Worm (Caenorhabditis elegans): ENCODE data around the gene C46G7.1.

The C46G7.1 gene

ce11 chrIV:6054833-6055232 is 37.0 kb downstream of the C46G7.1 start:
- TF ChIP-seq ces-1 (GFP tag; optimal IDR thresholded peaks at IDR 0.05) (peak; percentile 20), fkh-10 (GFP tag; optimal IDR thresholded peaks at IDR 0.05) (peak; percentile 83), lin-14 (GFP tag; optimal IDR thresholded peaks at IDR 0.05) (peak; percentile 51), unc-30 (tag; optimal IDR thresholded peaks at IDR 0.05) (no peak), isw-1 (GFP tag; IDR thresholded peaks at IDR 0.05) (no peak)

DNA sequence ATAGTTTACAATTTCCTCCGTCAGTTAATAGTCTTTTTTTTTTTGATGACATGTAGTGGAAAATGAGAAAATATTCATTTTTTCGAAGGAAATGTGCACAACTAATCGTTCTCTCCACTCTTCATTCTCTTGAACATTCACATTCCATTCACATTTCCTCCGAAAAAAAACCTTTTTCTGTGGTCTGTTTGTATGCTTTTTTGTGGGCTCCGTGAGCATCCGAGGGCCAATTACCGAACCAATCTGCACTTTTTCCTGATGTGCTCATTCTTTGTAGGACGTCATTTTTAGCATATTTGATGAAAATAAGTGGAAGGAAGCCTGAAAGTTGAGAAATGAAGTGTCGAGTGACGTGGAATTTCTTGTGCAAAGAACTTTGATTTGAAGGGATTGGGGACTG is 41.9 kb downstream of the C46G7.1 start:
- TF ChIP-seq lin-13 (GFP tag; optimal IDR thresholded peaks at IDR 0.05) (no peak), nhr-77 (tag; optimal IDR thresholded peaks at IDR 0.05) (no peak), C34B4.2 (tag; optimal IDR thresholded peaks at IDR 0.05) (no peak), skn-1 (tag; optimal IDR thresholded peaks at IDR 0.05) (no peak), ceh-8 (GFP tag; optimal IDR thresholded peaks at IDR 0.05) (no peak), rnt-1 (tag; optimal IDR thresholded peaks at IDR 0.05) (no peak)

DNA sequence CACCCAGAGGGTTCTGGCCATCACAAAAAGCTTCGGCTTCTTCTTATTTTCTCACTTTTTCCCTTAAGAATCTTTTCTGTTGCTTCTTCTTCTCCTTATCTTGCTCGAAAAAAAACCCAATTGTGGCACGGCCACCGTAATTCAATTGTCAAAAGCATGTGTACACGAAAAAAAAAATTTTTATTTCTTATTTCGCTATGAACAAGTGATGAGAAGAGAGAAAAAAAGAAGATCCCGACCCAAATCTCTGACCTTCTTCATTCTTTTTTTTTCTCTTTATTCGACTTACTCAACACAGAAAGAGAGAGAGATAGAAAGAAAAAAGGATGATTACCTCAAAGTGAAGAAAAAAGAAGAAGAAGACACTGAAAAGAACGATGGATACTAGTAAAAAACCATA is 43.1 kb downstream of the C46G7.1 start:
- TF ChIP-seq lsy-2 (tag; optimal IDR thresholded peaks at IDR 0.05) (peak in 1 of 2 experiments; percentile 33), fkh-4 (tag; optimal IDR thresholded peaks at IDR 0.05; ENCODE audit: borderline replicate concordance) (no peak), isw-1 (GFP tag; IDR thresholded peaks at IDR 0.05) (no peak), ces-1 (GFP tag; optimal IDR thresholded peaks at IDR 0.05) (peak; percentile 74), efl-1 (optimal IDR thresholded peaks at IDR 0.05) (no peak), efl-1 (GFP tag; optimal IDR thresholded peaks at IDR 0.05 in 1 of 2) (peak in 1 of 2 experiments; percentile 35), mep-1 (tag; optimal IDR thresholded peaks at IDR 0.05) (peak; percentile 28), pqm-1 (tag; optimal IDR thresholded peaks at IDR 0.05) (no peak), nhr-47 (tag; optimal IDR thresholded peaks at IDR 0.05) (peak; percentile 6), nhr-71 (tag; optimal IDR thresholded peaks at IDR 0.05) (peak; percentile 32), lin-14 (GFP tag; optimal IDR thresholded peaks at IDR 0.05) (peak; percentile 85), fkh-10 (GFP tag; optimal IDR thresholded peaks at IDR 0.05) (peak; percentile 79)

DNA sequence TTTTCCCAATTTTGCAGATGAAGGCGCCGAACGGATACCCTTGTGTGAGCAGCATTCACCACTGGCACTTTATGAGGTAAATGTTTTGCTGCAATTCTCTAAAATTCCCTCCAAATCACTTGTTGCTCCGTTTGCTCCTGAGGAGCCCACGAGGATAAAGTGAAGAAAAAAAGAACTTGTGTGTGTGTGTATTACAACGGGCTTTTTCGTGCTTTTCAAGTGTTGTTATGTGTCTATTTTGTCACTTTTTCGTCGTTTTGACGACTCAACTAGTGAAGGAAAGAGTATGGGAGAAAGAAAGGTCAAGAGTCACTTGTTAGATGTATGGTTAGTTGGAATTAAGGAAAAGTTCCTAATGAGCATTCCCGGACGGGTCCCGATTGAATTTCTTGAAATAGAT is 44.3 kb downstream of the C46G7.1 start:
- TF ChIP-seq nhr-28 (tag; optimal IDR thresholded peaks at IDR 0.05) (no peak), lin-14 (GFP tag; optimal IDR thresholded peaks at IDR 0.05) (peak; percentile 10)

- TF ChIP-seq lsy-2 (tag; optimal IDR thresholded peaks at IDR 0.05) = peak in 1 of 2 experiments; percentile 56
- no peak for TF ChIP-seq ama-1 (optimal IDR thresholded peaks at IDR 0.05)
- no peak for TF ChIP-seq unc-130 (tag; optimal IDR thresholded peaks at IDR 0.05)
- TF ChIP-seq mef-2 (tag; optimal IDR thresholded peaks at IDR 0.05) = no peak
Observed at ce11 chrIV:6064657-6065056, 46.9 kb downstream of the C46G7.1 start.

DNA sequence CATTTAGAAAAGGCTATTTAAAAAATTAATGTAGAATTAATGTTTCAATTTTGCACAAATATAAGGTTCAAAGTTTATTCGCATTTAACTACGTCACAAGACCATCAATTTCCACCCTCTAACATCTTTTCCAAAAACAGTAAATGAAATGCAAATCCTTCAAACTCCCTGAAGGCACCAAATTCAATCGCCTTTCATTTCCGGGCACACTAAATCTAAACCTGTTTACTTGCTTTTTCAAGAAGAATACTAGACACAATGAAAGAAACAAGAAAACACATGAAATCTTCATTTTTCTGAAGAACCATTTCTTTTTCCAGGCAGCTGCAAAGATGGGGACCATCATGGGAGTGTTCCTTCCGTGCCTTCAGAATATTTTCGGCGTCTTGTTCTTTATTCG is 47.4 kb downstream of the C46G7.1 start:
- TF ChIP-seq nhr-237 (tag; optimal IDR thresholded peaks at IDR 0.05) (no peak), lin-14 (GFP tag; optimal IDR thresholded peaks at IDR 0.05) (peak; percentile 52), nhr-76 (tag; optimal IDR thresholded peaks at IDR 0.05) (no peak), nhr-28 (tag; optimal IDR thresholded peaks at IDR 0.05) (no peak), jun-1 (tag; optimal IDR thresholded peaks at IDR 0.05) (no peak), ceh-88 (GFP tag; IDR thresholded peaks at IDR 0.05) (no peak), unc-30 (tag; optimal IDR thresholded peaks at IDR 0.05) (no peak), efl-1 (optimal IDR thresholded peaks at IDR 0.05) (no peak), efl-1 (GFP tag; optimal IDR thresholded peaks at IDR 0.05 in 1 of 2) (no peak), C04F5.9 (tag; optimal IDR thresholded peaks at IDR 0.05) (no peak), ztf-11 (tag; optimal IDR thresholded peaks at IDR 0.05) (no peak), vab-15 (tag; optimal IDR thresholded peaks at IDR 0.05) (no peak), efl-3 (GFP tag; optimal IDR thresholded peaks at IDR 0.05) (no peak), hlh-4 (tag; optimal IDR thresholded peaks at IDR 0.05) (no peak), nhr-85 (tag) (peak; percentile 28), lin-13 (GFP tag; optimal IDR thresholded peaks at IDR 0.05) (no peak), ceh-8 (GFP tag; optimal IDR thresholded peaks at IDR 0.05) (no peak), fkh-10 (GFP tag; optimal IDR thresholded peaks at IDR 0.05) (peak; percentile 94), nhr-19 (GFP tag; conservative IDR thresholded peaks at IDR 0.05) (no peak), rnt-1 (tag; optimal IDR thresholded peaks at IDR 0.05) (no peak), egl-27 (tag; optimal IDR thresholded peaks at IDR 0.05) (no peak), ama-1 (optimal IDR thresholded peaks at IDR 0.05) (no peak)

All from whole organism, L1 larva.